Worm (Caenorhabditis elegans): ENCODE measurements around the gene F07A11.1.

ce11 chrII:11588304-11588703 lies 3.6 kb downstream of the F07A11.1 start:
- TF ChIP-seq skn-1 (tag; optimal IDR thresholded peaks at IDR 0.05): no peak
- TF ChIP-seq elt-3 (tag; optimal IDR thresholded peaks at IDR 0.05): no peak
- no peak for TF ChIP-seq unc-62 (GFP tag; optimal IDR thresholded peaks at IDR 0.05)

Data from whole organism, L2 larva.